Fruit fly (Drosophila melanogaster) whole organism, adult: Measurements from ENCODE around the gene AdoR.

ENCODE experiments used
- CG5204 ChIP-seq: fragments of 200-800 bp; sonication (Bioruptor generic); optimal IDR thresholded peaks from 2 replicates; lab custom pipeline; 2016; ENCODE audit warnings: missing biosample characterization, missing genetic modification characterization
- CG7045 ChIP-seq: fragments of 200-800 bp; sonication (Bioruptor generic); optimal IDR thresholded peaks from 2 replicates; lab custom pipeline; 2017; ENCODE audit warnings: missing biosample characterization, mild to moderate bottlenecking, missing genetic modification characterization
- Clk ChIP-seq: fragments of 200-800 bp; sonication (Bioruptor generic); optimal IDR thresholded peaks from 2 replicates; lab custom pipeline; 2017; ENCODE audit warnings: missing biosample characterization, missing genetic modification characterization
- bab1 ChIP-seq: fragments of 200-800 bp; sonication (Bioruptor generic); optimal IDR thresholded peaks from 3 replicates; lab custom pipeline; 2019; ENCODE audit warnings: missing biosample characterization, mild to moderate bottlenecking, missing genetic modification characterization, moderate library complexity
- kay ChIP-seq: fragments of 200-800 bp; sonication (Bioruptor generic); peaks from one replicate; lab custom pipeline; 2016; ENCODE audit warnings: missing biosample characterization, missing genetic modification characterization, borderline replicate concordance

dm6 chr3R:30153864-30154263 lies 4.5 kb upstream of the AdoR start:
- no peak for TF ChIP-seq Clk (GFP tag; lab: Kevin White, UChicago)
- no peak for TF ChIP-seq bab1
- TF ChIP-seq kay (GFP tag; lab: Kevin White, UChicago), result no peak
- no peak for TF ChIP-seq CG5204 (GFP tag; lab: Kevin White, UChicago)
- TF ChIP-seq CG7045 (GFP tag; lab: Kevin White, UChicago), result no peak
